Worm (Caenorhabditis elegans) whole organism, midembryonic: Measurements from ENCODE around the gene dod-20.

Experiments used
- med-1 ChIP-seq: sonication (generic microtip); optimal IDR thresholded peaks from 2 replicates; lab custom pipeline; 2017; ENCODE audit warnings: missing genetic modification characterization, mild to moderate bottlenecking, missing compliant biosample characterization, antibody characterized with exemption, missing genetic modification reagents; ENCODE audit not compliant: insufficient read depth
- ztf-23 ChIP-seq: fragments of 200-800 bp; sonication (Bioruptor generic); IDR thresholded peaks from 2 replicates; pipeline ENCODE4 v1.3.6; 2022; ENCODE audit warnings: missing genetic modification reagents, missing genetic modification characterization, missing compliant biosample characterization
- ztf-29 ChIP-seq: fragments of 200-800 bp; sonication (Bioruptor generic); IDR thresholded peaks from 2 replicates; pipeline ENCODE4 v1.3.6; 2022; ENCODE audit warnings: missing genetic modification reagents, missing genetic modification characterization, missing compliant biosample characterization

DNA sequence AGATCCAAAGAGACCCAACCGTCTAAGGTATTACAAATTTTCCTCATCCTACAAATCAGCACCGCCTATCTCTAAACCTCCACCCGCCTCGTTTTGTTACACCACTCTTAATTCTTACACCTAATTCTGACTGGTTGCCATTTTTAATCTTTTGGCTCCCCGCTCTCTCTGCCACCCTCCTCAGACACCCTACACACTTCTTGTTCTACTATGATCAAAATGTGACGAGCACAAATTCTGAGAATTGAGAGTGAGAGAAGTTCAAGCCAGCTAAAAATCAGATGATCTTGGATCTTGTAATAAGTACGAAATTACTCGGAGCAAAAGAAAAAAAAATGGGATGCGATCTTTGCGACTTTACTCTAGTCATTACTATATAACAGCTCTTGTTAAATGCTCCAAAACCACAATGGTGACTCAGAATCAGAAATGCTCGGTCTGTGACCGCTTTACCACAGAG, 18.0 kb upstream of the dod-20 start, which contains the start of gene nhr-252:
- TF ChIP-seq ztf-23, result no peak
- no peak for TF ChIP-seq med-1 (GFP tag; lab: Kevin White, UChicago)
- TF ChIP-seq ztf-29 (GFP tag; lab: Robert Waterston, UW), result no peak
